Worm (Caenorhabditis elegans): Measurements from ENCODE around the gene F17E9.3.
"Not testable (repeated sequence)": the region's sequence is repeated elsewhere in the genome, so short reads cannot be mapped to it uniquely, and the experiment has no call there.

F17E9.3 gene

DNA sequence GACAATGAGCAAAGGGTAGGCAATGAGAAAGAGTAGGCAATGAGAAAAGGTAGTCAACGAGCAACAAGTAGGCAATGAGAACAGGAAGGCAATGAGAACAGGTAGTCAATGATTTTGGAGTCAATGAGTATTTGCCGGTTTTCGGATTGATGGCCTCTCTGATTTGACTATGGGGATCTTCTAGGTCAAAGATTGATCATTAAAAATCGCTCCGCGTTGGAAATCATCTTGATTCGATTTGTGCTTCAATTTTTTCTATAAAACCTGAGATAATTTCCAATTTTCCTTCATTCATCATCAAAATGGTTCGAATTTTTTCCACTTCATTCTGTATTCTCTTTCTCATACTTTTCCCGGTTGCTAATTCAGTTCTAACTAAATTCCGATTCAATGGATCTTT, 2.6 kb upstream of the F17E9.3 start, which contains the start of gene F17E9.16:
Gene F17E9.16 (plus strand): TSS at position 301 of the 400 bp plus-strand sequence.
- TF ChIP-seq F57C9.4 (tag; optimal IDR thresholded peaks at IDR 0.05); rec-8 (tag; optimal IDR thresholded peaks at IDR 0.05); ama-1 (optimal IDR thresholded peaks at IDR 0.05); ama-1 (GFP tag; optimal IDR thresholded peaks at IDR 0.05): not testable (repeated sequence)

DNA sequence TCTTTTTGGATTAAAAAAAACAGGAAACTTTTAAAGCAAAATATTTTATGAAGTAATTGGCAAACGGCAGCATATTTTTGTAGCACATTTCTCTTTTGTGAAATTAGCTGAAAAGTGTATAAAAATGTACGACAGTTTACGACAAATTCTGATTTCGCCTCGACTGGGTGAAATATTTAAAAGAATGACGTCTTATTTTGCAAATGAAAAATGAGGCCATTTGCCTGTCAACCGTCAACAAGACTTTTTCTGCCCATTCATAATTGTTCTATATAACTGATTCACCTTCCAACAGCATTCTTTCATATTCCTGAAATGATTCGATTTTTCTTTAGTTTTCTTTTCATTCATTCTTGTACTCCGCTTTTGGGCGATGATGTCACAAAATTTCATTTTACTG, 920 bp downstream of the F17E9.3 start, which contains the start of the genes F17E9.2 and col-116:
Gene F17E9.2 (plus strand): TSS at position 301 of the 400 bp plus-strand sequence.
Gene col-116 (plus strand): TSS at position 315 of the 400 bp plus-strand sequence.
- TF ChIP-seq unc-62 (GFP tag; optimal IDR thresholded peaks at IDR 0.05) (no peak), tbp1 (GFP tag; optimal IDR thresholded peaks at IDR 0.05) (no peak), B0035.1 (tag; optimal IDR thresholded peaks at IDR 0.05) (no peak), C06A6.2 (GFP tag; conservative IDR thresholded peaks at IDR 0.05) (no peak), pbrm-1 (GFP tag; IDR thresholded peaks at IDR 0.05) (no peak), snpc-4 (GFP tag; optimal IDR thresholded peaks at IDR 0.05) (no peak), snpc-4 (tag; optimal IDR thresholded peaks at IDR 0.05) (no peak), xnd-1 (tag; optimal IDR thresholded peaks at IDR 0.05) (no peak), egl-44 (GFP tag; IDR thresholded peaks at IDR 0.05) (no peak), ets-4 (GFP tag; optimal IDR thresholded peaks at IDR 0.05) (no peak), zfh-2 (GFP tag; conservative IDR thresholded peaks at IDR 0.05) (no peak), madf-8 (GFP tag; conservative IDR thresholded peaks at IDR 0.05) (no peak), ccch-3 (GFP tag; optimal IDR thresholded peaks at IDR 0.05) (no peak)

DNA sequence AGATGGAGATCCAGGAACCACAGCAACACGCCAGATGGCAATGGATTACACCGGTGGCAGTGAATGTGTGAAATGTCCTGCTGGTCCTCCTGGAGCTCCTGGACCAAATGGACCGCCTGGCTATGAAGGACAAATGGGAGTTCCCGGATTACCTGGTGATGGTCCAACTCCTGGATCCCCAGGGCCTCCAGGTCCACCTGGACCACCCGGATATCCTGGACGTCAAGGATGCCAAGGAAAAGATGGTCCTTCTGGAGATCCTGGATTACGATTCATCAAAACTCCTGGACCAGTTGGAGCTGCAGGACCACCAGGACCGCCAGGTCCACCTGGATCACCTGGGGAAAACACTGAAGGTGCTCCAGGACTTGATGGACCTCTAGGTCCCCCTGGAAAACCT, 2.6 kb downstream of the F17E9.3 start:
- TF ChIP-seq cebp-1 (GFP tag; IDR thresholded peaks at IDR 0.05) (no peak), cebp-1 (tag; optimal IDR thresholded peaks at IDR 0.05) (no peak), zfh-2 (GFP tag; conservative IDR thresholded peaks at IDR 0.05) (peak; percentile 84), F55B11.4 (tag; optimal IDR thresholded peaks at IDR 0.05; ENCODE audit: borderline replicate concordance, insufficient read depth) (no peak), ekl-4 (GFP tag; IDR thresholded peaks at IDR 0.05) (no peak), hmg-20 (GFP tag; IDR thresholded peaks at IDR 0.05) (no peak), aptf-3 (GFP tag; IDR thresholded peaks at IDR 0.05) (no peak), repo-1 (tag; optimal IDR thresholded peaks at IDR 0.05) (no peak), F52B5.7 (tag; optimal IDR thresholded peaks at IDR 0.05) (no peak)

DNA sequence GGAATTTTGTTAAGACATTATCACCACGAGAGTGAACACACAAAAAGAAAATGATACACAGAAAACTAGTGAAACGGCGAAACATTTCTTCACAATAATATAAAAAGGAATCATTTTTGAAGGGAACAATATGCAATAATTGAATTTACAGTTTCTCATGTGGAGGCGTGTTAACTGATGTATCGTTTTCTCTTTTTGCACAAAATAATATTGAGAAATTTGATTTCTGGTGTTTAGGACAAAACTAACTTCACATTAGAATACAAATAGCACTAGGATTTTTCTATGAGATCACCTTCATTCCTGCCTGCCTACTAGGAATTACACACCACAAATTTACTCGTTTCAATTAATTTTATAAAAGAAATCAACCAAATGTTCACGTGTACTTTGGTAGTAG, 3.8 kb downstream of the F17E9.3 start, which contains the start of gene D2096.13:
Gene D2096.13 (minus strand): TSS at position 101 of the 400 bp plus-strand sequence.
- no peak for TF ChIP-seq rcor-1 (GFP tag; IDR thresholded peaks at IDR 0.05)
- TF ChIP-seq F37B4.10 (GFP tag; IDR thresholded peaks at IDR 0.05) = no peak
- TF ChIP-seq madf-3 (GFP tag; IDR thresholded peaks at IDR 0.05) = no peak
- TF ChIP-seq egl-18 (GFP tag; IDR thresholded peaks at IDR 0.05) = no peak
- no peak for TF ChIP-seq pbrm-1 (GFP tag; IDR thresholded peaks at IDR 0.05)
- TF ChIP-seq ccch-3 (GFP tag; optimal IDR thresholded peaks at IDR 0.05) = no peak
- no peak for TF ChIP-seq rpc-1 (optimal IDR thresholded peaks at IDR 0.05)
- TF ChIP-seq rpc-1 (tag; optimal IDR thresholded peaks at IDR 0.05) = no peak
- TF ChIP-seq ztf-28 (GFP tag; IDR thresholded peaks at IDR 0.05) = no peak
- no peak for TF ChIP-seq hrde-1 (tag; optimal IDR thresholded peaks at IDR 0.05; ENCODE audit: borderline replicate concordance)
- TF ChIP-seq Y79H2A.3 (GFP tag; conservative IDR thresholded peaks at IDR 0.05) = no peak
- no peak for TF ChIP-seq madf-6 (GFP tag; IDR thresholded peaks at IDR 0.05)
- no peak for TF ChIP-seq snpc-1.1 (tag; optimal IDR thresholded peaks at IDR 0.05; ENCODE audit: insufficient read depth)
- TF ChIP-seq die-1 (tag; optimal IDR thresholded peaks at IDR 0.05) = no peak
- no peak for TF ChIP-seq T26A5.8 (tag; optimal IDR thresholded peaks at IDR 0.05)
- TF ChIP-seq lin-35 (GFP tag; optimal IDR thresholded peaks at IDR 0.05) = no peak
